Fruit fly (Drosophila melanogaster) whole organism, embryonic: Measurements from ENCODE around the gene Sfp26Ad.

Experiments used
- Atf-2 ChIP-seq: fragments of 200-800 bp; sonication (Bioruptor generic); optimal IDR thresholded peaks from 2 replicates; lab custom pipeline; 2016; ENCODE audit warnings: missing biosample characterization, missing genetic modification characterization
- Bdp1 ChIP-seq: fragments of 200-800 bp; sonication (Bioruptor generic); optimal IDR thresholded peaks from 3 replicates; lab custom pipeline; 2016; ENCODE audit warnings: missing biosample characterization, missing genetic modification characterization
- Bgb ChIP-seq: fragments of 200-800 bp; sonication (Bioruptor generic); IDR thresholded peaks from 2 replicates; pipeline ENCODE4 v1.3.6; 2022; ENCODE audit warnings: missing biosample characterization, missing genetic modification characterization; ENCODE audit not compliant: partially characterized antibody
- BtbVII ChIP-seq: fragments of 200-800 bp; sonication (Bioruptor generic); optimal IDR thresholded peaks from 3 replicates; lab custom pipeline; 2017; ENCODE audit warnings: missing biosample characterization, mild to moderate bottlenecking, missing genetic modification characterization
- Bteb2 ChIP-seq: fragments of 200-800 bp; sonication (Bioruptor generic); optimal IDR thresholded peaks from 2 replicates; lab custom pipeline; 2016; ENCODE audit warnings: missing biosample characterization, missing genetic modification characterization
- CG10462 ChIP-seq: fragments of 200-800 bp; sonication (Bioruptor generic); optimal IDR thresholded peaks from 2 replicates; lab custom pipeline; 2016; ENCODE audit warnings: missing biosample characterization, missing genetic modification characterization
- CG10979 ChIP-seq: fragments of 200-800 bp; sonication (Bioruptor generic); optimal IDR thresholded peaks from 2 replicates; lab custom pipeline; 2018; ENCODE audit warnings: missing biosample characterization, mild to moderate bottlenecking, missing genetic modification characterization, moderate library complexity
- CG12219 ChIP-seq: fragments of 200-800 bp; sonication (Bioruptor generic); optimal IDR thresholded peaks from 3 replicates; lab custom pipeline; 2018; ENCODE audit warnings: missing biosample characterization, mild to moderate bottlenecking, missing genetic modification characterization
- CG12659 ChIP-seq: fragments of 200-800 bp; sonication (Bioruptor generic); optimal IDR thresholded peaks from 3 replicates; lab custom pipeline; 2017; ENCODE audit warnings: mild to moderate bottlenecking, missing biosample characterization, missing genetic modification reagents, missing genetic modification characterization
- CG13123 ChIP-seq: fragments of 200-800 bp; sonication (Bioruptor generic); optimal IDR thresholded peaks from 2 replicates; lab custom pipeline; 2016; ENCODE audit warnings: missing biosample characterization, missing genetic modification characterization
- CG13624 ChIP-seq: fragments of 200-800 bp; sonication (Bioruptor generic); optimal IDR thresholded peaks from 2 replicates; lab custom pipeline; 2016; ENCODE audit warnings: missing biosample characterization, missing genetic modification characterization
- CG14014 ChIP-seq: fragments of 200-800 bp; sonication (Bioruptor generic); IDR thresholded peaks from 2 replicates; pipeline ENCODE4 v1.3.6; 2022; ENCODE audit warnings: missing biosample characterization, missing genetic modification characterization
- CG15011 ChIP-seq: fragments of 200-800 bp; sonication (Bioruptor generic); optimal IDR thresholded peaks from 3 replicates; lab custom pipeline; 2018; ENCODE audit warnings: missing biosample characterization, mild to moderate bottlenecking, missing genetic modification characterization
- CG16813 ChIP-seq: fragments of 200-800 bp; sonication (Bioruptor generic); IDR thresholded peaks from 3 replicates; pipeline ENCODE4 v1.3.6; 2022; ENCODE audit warnings: missing biosample characterization, missing genetic modification characterization; ENCODE audit not compliant: partially characterized antibody
- CG17328 ChIP-seq: fragments of 200-800 bp; sonication (Bioruptor generic); IDR thresholded peaks from 2 replicates; pipeline ENCODE4 v1.3.6; 2022; ENCODE audit warnings: missing biosample characterization, missing genetic modification characterization
- CG2712 ChIP-seq: fragments of 200-800 bp; optimal IDR thresholded peaks from 3 replicates; lab custom pipeline; 2019; ENCODE audit warnings: missing biosample characterization, mild to moderate bottlenecking, missing genetic modification characterization, moderate library complexity
- CG34376 ChIP-seq: fragments of 200-800 bp; sonication (Bioruptor generic); optimal IDR thresholded peaks from 2 replicates; lab custom pipeline; 2018; ENCODE audit warnings: missing biosample characterization, mild to moderate bottlenecking, missing genetic modification characterization
- CG3726 ChIP-seq: fragments of 200-800 bp; sonication (Bioruptor generic); IDR thresholded peaks from 3 replicates; pipeline ENCODE4, ENCODE4 v1.3.6; 2022; ENCODE audit warnings: missing biosample characterization, missing genetic modification characterization
- CG3995 ChIP-seq: fragments of 200-800 bp; sonication (Bioruptor generic); optimal IDR thresholded peaks from 3 replicates; lab custom pipeline; 2016; ENCODE audit warnings: missing biosample characterization, missing genetic modification characterization
- CG4360 ChIP-seq: fragments of 200-800 bp; sonication (Bioruptor generic); IDR thresholded peaks from 2 replicates; pipeline ENCODE4 v1.3.6; 2022; ENCODE audit warnings: missing biosample characterization, missing genetic modification characterization
- CG6272 ChIP-seq: fragments of 200-800 bp; sonication (Bioruptor generic); IDR thresholded peaks from 2 replicates; pipeline ENCODE4 v1.3.6; 2022; ENCODE audit warnings: missing biosample characterization, missing genetic modification characterization
- CG7987 ChIP-seq: fragments of 200-800 bp; sonication (Bioruptor generic); optimal IDR thresholded peaks from 2 replicates; lab custom pipeline; 2018; ENCODE audit warnings: missing biosample characterization, mild to moderate bottlenecking, missing genetic modification characterization, moderate library complexity
- CG8290 ChIP-seq, 3 experiments: fragments of 200-800 bp; sonication (Bioruptor generic); optimal IDR thresholded peaks; 2 replicates each; lab custom pipeline; 2016 to 2019; ENCODE audit warnings: missing biosample characterization in 3 of 3, missing genetic modification characterization in 3 of 3, mild to moderate bottlenecking in 2 of 3, moderate library complexity in 1 of 3
- CG8765 ChIP-seq: fragments of 200-800 bp; sonication (Bioruptor generic); IDR thresholded peaks from 2 replicates; pipeline ENCODE4 v1.3.6; 2022; ENCODE audit warnings: missing biosample characterization, missing genetic modification characterization
- CG9727 ChIP-seq: fragments of 200-800 bp; sonication (Bioruptor generic); optimal IDR thresholded peaks from 3 replicates; lab custom pipeline; 2017; ENCODE audit warnings: missing biosample characterization, mild to moderate bottlenecking, missing genetic modification characterization
- CTCF ChIP-seq: fragments of 200-800 bp; sonication (Bioruptor generic); optimal IDR thresholded peaks from 2 replicates; lab custom pipeline; 2017; ENCODE audit warnings: missing biosample characterization, mild to moderate bottlenecking, missing genetic modification characterization, moderate library complexity
- Dad ChIP-seq: fragments of 200-800 bp; sonication (Bioruptor generic); optimal IDR thresholded peaks from 3 replicates; lab custom pipeline; 2016; ENCODE audit warnings: missing biosample characterization, missing genetic modification characterization
- Gug ChIP-seq: fragments of 200-800 bp; sonication (Bioruptor generic); IDR thresholded peaks from 4 replicates; pipeline ENCODE4 v1.3.6; 2022; ENCODE audit warnings: missing biosample characterization, missing genetic modification characterization
- Hmr ChIP-seq: fragments of 200-800 bp; sonication (Bioruptor generic); optimal IDR thresholded peaks from 3 replicates; lab custom pipeline; 2017; ENCODE audit warnings: mild to moderate bottlenecking, missing biosample characterization, missing genetic modification reagents, missing genetic modification characterization
- Lim3 ChIP-seq: fragments of 200-800 bp; sonication (Bioruptor generic); IDR thresholded peaks from 2 replicates; pipeline ENCODE4 v1.3.6; 2022; ENCODE audit warnings: missing biosample characterization, missing genetic modification characterization
- MTF-1 ChIP-seq: fragments of 200-800 bp; sonication (Bioruptor generic); optimal IDR thresholded peaks from 2 replicates; lab custom pipeline; 2018; ENCODE audit warnings: missing biosample characterization, mild to moderate bottlenecking, missing genetic modification characterization, borderline replicate concordance
- NFAT ChIP-seq: fragments of 200-800 bp; sonication (Bioruptor generic); IDR thresholded peaks from 2 replicates; pipeline ENCODE4 v1.3.6; 2022; ENCODE audit warnings: missing biosample characterization, missing genetic modification characterization
- Nf-YB ChIP-seq: fragments of 200-800 bp; sonication (Bioruptor generic); optimal IDR thresholded peaks from 3 replicates; lab custom pipeline; 2019; ENCODE audit warnings: missing biosample characterization, mild to moderate bottlenecking, missing genetic modification characterization, moderate library complexity
- Oaz ChIP-seq: fragments of 200-800 bp; sonication (Bioruptor generic); IDR thresholded peaks from 2 replicates; pipeline ENCODE4 v1.3.6; 2022; ENCODE audit warnings: missing biosample characterization, missing genetic modification characterization
- Rfx ChIP-seq: fragments of 200-800 bp; sonication (Bioruptor generic); IDR thresholded peaks from 2 replicates; pipeline ENCODE4 v1.3.6; 2022; ENCODE audit warnings: missing biosample characterization, missing genetic modification characterization
- Rx ChIP-seq: fragments of 200-800 bp; sonication (Bioruptor generic); IDR thresholded peaks from 2 replicates; pipeline ENCODE4 v1.3.6; 2022; ENCODE audit warnings: missing biosample characterization, missing genetic modification characterization
- Xrp1 ChIP-seq: fragments of 200-800 bp; sonication (Bioruptor generic); IDR thresholded peaks from 2 replicates; pipeline ENCODE4 v1.3.6; 2022; ENCODE audit warnings: missing biosample characterization, missing genetic modification characterization
- ac ChIP-seq: fragments of 200-800 bp; sonication (Bioruptor generic); optimal IDR thresholded peaks from 3 replicates; lab custom pipeline; 2017; ENCODE audit warnings: missing biosample characterization, mild to moderate bottlenecking, missing genetic modification characterization
- bsh ChIP-seq, 2 experiments: fragments of 200-800 bp; sonication (Bioruptor generic); optimal IDR thresholded peaks; 2 replicates each; lab custom pipeline; 2017 to 2018; ENCODE audit warnings: mild to moderate bottlenecking in 2 of 2, missing biosample characterization in 2 of 2, missing genetic modification characterization in 2 of 2, moderate library complexity in 1 of 2
- chinmo ChIP-seq: fragments of 200-800 bp; sonication (Bioruptor generic); IDR thresholded peaks from 4 replicates; pipeline ENCODE4 v1.3.6; 2022; ENCODE audit warnings: missing biosample characterization, missing genetic modification characterization; ENCODE audit not compliant: partially characterized antibody
- chm ChIP-seq: fragments of 200-800 bp; sonication (Bioruptor generic); IDR thresholded peaks from 2 replicates; pipeline ENCODE4 v1.3.6; 2022; ENCODE audit warnings: missing biosample characterization, missing genetic modification characterization
- dan ChIP-seq: fragments of 200-800 bp; sonication (Bioruptor generic); IDR thresholded peaks from 2 replicates; pipeline ENCODE4 v1.3.6; 2022; ENCODE audit warnings: missing biosample characterization, missing genetic modification characterization
- dati ChIP-seq: fragments of 200-800 bp; sonication (Bioruptor generic); IDR thresholded peaks from 2 replicates; pipeline ENCODE4 v1.3.6; 2022; ENCODE audit warnings: missing biosample characterization, missing genetic modification characterization
- ems ChIP-seq: fragments of 200-800 bp; sonication (Bioruptor generic); optimal IDR thresholded peaks from 3 replicates; lab custom pipeline; 2016; ENCODE audit warnings: missing biosample characterization, missing genetic modification characterization
- fu2 ChIP-seq: fragments of 200-800 bp; sonication (Bioruptor generic); optimal IDR thresholded peaks from 2 replicates; lab custom pipeline; 2016; ENCODE audit warnings: missing biosample characterization, missing genetic modification characterization
- nerfin-1 ChIP-seq: fragments of 200-800 bp; sonication (Bioruptor generic); optimal IDR thresholded peaks from 3 replicates; lab custom pipeline; 2019; ENCODE audit warnings: missing biosample characterization, mild to moderate bottlenecking, missing genetic modification characterization, moderate library complexity
- oc ChIP-seq: fragments of 200-800 bp; sonication (Bioruptor generic); optimal IDR thresholded peaks from 2 replicates; lab custom pipeline; 2018; ENCODE audit warnings: missing biosample characterization, mild to moderate bottlenecking, missing genetic modification characterization, moderate library complexity
- pb ChIP-seq: fragments of 200-800 bp; sonication (Bioruptor generic); optimal IDR thresholded peaks from 3 replicates; lab custom pipeline; 2016; ENCODE audit warnings: missing biosample characterization, missing genetic modification characterization
- slbo ChIP-seq: fragments of 200-800 bp; sonication (Bioruptor generic); IDR thresholded peaks from 2 replicates; pipeline ENCODE4 v1.3.6; 2022; ENCODE audit warnings: missing biosample characterization, missing genetic modification characterization
- sr ChIP-seq: fragments of 200-800 bp; sonication (Bioruptor generic); IDR thresholded peaks from 3 replicates; pipeline ENCODE4 v1.3.6; 2022; ENCODE audit warnings: missing biosample characterization, missing genetic modification characterization
- stc ChIP-seq: fragments of 200-800 bp; sonication (Bioruptor generic); IDR thresholded peaks from 2 replicates; pipeline ENCODE4 v1.3.6; 2022; ENCODE audit warnings: missing biosample characterization, missing genetic modification characterization
- tup ChIP-seq: fragments of 200-800 bp; sonication (Bioruptor generic); optimal IDR thresholded peaks from 2 replicates; lab custom pipeline; 2016; ENCODE audit warnings: missing biosample characterization, mild to moderate bottlenecking, missing genetic modification characterization, moderate library complexity

The Sfp26Ad gene

dm6 chr2L:5980862-5981432 is 37.8 kb upstream of the Sfp26Ad start, which contains the start of gene chic (continued):
- TF ChIP-seq CG8290 (GFP tag; optimal IDR thresholded peaks at IDR 0.05; lab: Kevin White, UChicago) (no peak), CG8290 (tag; optimal IDR thresholded peaks at IDR 0.05; lab: Kevin White, UChicago) (peak in 1 of 2 experiments; percentile 75), oc (tag; lab: Kevin White, UChicago) (no peak), CG10979 (no peak), MTF-1 (GFP tag; lab: Kevin White, UChicago) (no peak), CG7987 (no peak), NFAT (GFP tag; lab: Robert Waterston, UW) (no peak), Rx (no peak), BtbVII (GFP tag; lab: Kevin White, UChicago) (no peak), Hmr (GFP tag; lab: Kevin White, UChicago) (peak; percentile 34), pb (GFP tag; lab: Kevin White, UChicago) (no peak), CG15011 (no peak), stc (GFP tag; lab: Robert Waterston, UW) (no peak), bsh (GFP tag; optimal IDR thresholded peaks at IDR 0.05; lab: Kevin White, UChicago) (peak in 1 of 2 experiments; percentile 19), Gug (GFP tag; lab: Robert Waterston, UW) (peak; percentile 18; the same call in 1 of the 4 replicates), Oaz (no peak), chinmo (GFP tag; lab: Robert Waterston, UW) (no peak), Lim3 (no peak), Bdp1 (GFP tag; lab: Kevin White, UChicago) (no peak), Xrp1 (GFP tag; lab: Robert Waterston, UW) (no peak), Bteb2 (no peak), Nf-YB (no peak), CG16813 (GFP tag; lab: Robert Waterston, UW) (no peak), nerfin-1 (no peak), CG4360 (no peak), fu2 (GFP tag; lab: Kevin White, UChicago) (peak; percentile 0), CG6272 (GFP tag; lab: Robert Waterston, UW) (0 out of 2 replicates have a peak, but pooled peaks have one; percentile 10), slbo (no peak), CG10462 (no peak), CG12659 (peak; percentile 14), Bgb (GFP tag; lab: Robert Waterston, UW) (no peak), dati (GFP tag; lab: Robert Waterston, UW) (no peak), CG14014 (no peak), CG2712 (no peak), CG12219 (GFP tag; lab: Kevin White, UChicago) (no peak), CTCF (GFP tag; lab: Kevin White, UChicago) (no peak), CG8765 (GFP tag; lab: Robert Waterston, UW) (no peak), ems (GFP tag; lab: Kevin White, UChicago) (no peak), CG17328 (no peak), CG34376 (GFP tag; lab: Kevin White, UChicago) (no peak), ac (GFP tag; lab: Kevin White, UChicago) (no peak), Rfx (GFP tag; lab: Robert Waterston, UW) (no peak), dan (GFP tag; lab: Robert Waterston, UW) (no peak), CG13624 (GFP tag; lab: Kevin White, UChicago) (no peak), CG9727 (no peak), CG3726 (GFP tag; lab: Robert Waterston, UW) (no peak), sr (GFP tag; lab: Robert Waterston, UW) (no peak), tup (GFP tag; lab: Kevin White, UChicago) (no peak), CG3995 (GFP tag; lab: Kevin White, UChicago) (peak; percentile 90), Atf-2 (GFP tag; lab: Kevin White, UChicago) (no peak), chm (GFP tag; lab: Robert Waterston, UW) (no peak), Dad (GFP tag; lab: Kevin White, UChicago) (peak; percentile 13), CG13123 (GFP tag; lab: Kevin White, UChicago) (no peak)
